Fruit fly (Drosophila melanogaster): ENCODE results near the gene Exo84.

Gene Exo84

DNA sequence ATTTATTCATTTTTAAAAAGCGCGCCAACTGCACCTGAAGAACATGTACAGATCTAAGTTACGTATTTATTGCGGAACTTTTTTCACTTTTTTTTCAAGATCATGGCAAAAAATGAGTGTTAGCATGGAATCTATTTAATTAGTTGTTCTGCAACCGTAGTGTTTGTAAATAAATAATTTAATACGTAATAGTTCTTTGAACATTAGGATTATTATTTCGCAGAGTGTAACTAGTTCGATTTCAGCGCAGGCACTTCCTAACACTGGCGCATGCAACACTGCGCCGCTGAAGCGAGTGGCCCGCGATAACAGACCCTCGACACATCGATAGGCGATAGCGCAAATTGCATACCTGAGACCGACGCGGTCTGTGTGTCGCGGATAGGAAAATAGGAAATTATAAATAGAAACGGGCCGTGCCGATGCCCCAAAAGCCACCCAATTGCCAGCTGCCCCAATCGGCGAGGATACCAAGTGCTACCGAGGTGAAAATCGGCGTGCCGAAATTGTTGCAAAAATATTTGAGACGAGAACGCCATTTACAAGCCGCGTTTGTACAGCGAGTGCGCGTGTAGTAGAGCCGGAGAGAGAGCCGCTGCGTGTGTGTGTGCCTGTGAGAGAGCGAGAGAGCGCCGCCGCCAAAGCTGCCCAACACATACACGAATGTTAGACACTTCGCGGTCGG lies 10.5 kb downstream of the Exo84 start, which contains the start of gene gro (continued):
- no peak for TF ChIP-seq CG32264 (GFP tag; optimal IDR thresholded peaks at IDR 0.05)

dm6 chr3R:26039793-26040335 lies 12.2 kb downstream of the Exo84 start:
- TF ChIP-seq Hnf4 (GFP tag; optimal IDR thresholded peaks at IDR 0.05) (no peak), foxo (GFP tag; optimal IDR thresholded peaks at IDR 0.05) (no peak), Hr78 (GFP tag; optimal IDR thresholded peaks at IDR 0.05) (no peak), pan (optimal IDR thresholded peaks at IDR 0.05) (no peak), br (GFP tag; optimal IDR thresholded peaks at IDR 0.05) (no peak), lola (GFP tag; optimal IDR thresholded peaks at IDR 0.05) (no peak), Mio (GFP tag; optimal IDR thresholded peaks at IDR 0.05) (no peak), Jra (GFP tag; optimal IDR thresholded peaks at IDR 0.05) (no peak), woc (GFP tag; optimal IDR thresholded peaks at IDR 0.05) (no peak), ey (GFP tag; optimal IDR thresholded peaks at IDR 0.05) (no peak), Dif (GFP tag; optimal IDR thresholded peaks at IDR 0.05; ENCODE audit: partially characterized antibody) (no peak), dsf (GFP tag; optimal IDR thresholded peaks at IDR 0.05; ENCODE audit: borderline replicate concordance) (no peak), Vsx2 (GFP tag; optimal IDR thresholded peaks at IDR 0.05; ENCODE audit: partially characterized antibody) (no peak), sage (GFP tag; optimal IDR thresholded peaks at IDR 0.05) (no peak), Sp1 (GFP tag; optimal IDR thresholded peaks at IDR 0.05) (no peak), fru (GFP tag; optimal IDR thresholded peaks at IDR 0.05) (no peak), brk (GFP tag; optimal IDR thresholded peaks at IDR 0.05) (no peak)

- TF ChIP-seq Myc (optimal IDR thresholded peaks at IDR 0.05) (no peak), ey (GFP tag; optimal IDR thresholded peaks at IDR 0.05) (no peak), dmrt93B (GFP tag; optimal IDR thresholded peaks at IDR 0.05) (no peak), dl (GFP tag; optimal IDR thresholded peaks at IDR 0.05; ENCODE audit: insufficient read depth in 1 of 2, partially characterized antibody in 2 of 2) (no peak), foxo (GFP tag; optimal IDR thresholded peaks at IDR 0.05) (no peak), OdsH (GFP tag; optimal IDR thresholded peaks at IDR 0.05) (no peak), Dfd (GFP tag; optimal IDR thresholded peaks at IDR 0.05) (no peak), br (GFP tag; optimal IDR thresholded peaks at IDR 0.05) (no peak), rgr (GFP tag; optimal IDR thresholded peaks at IDR 0.05) (no peak), Dif (GFP tag; optimal IDR thresholded peaks at IDR 0.05; ENCODE audit: partially characterized antibody) (no peak), Hr78 (GFP tag; optimal IDR thresholded peaks at IDR 0.05) (no peak)
Measured at dm6 chr3R:26037899-26038298, 14.2 kb downstream of the Exo84 start.

- TF ChIP-seq CrebA (GFP tag; optimal IDR thresholded peaks at IDR 0.05; ENCODE audit: borderline replicate concordance) (no peak), Dfd (GFP tag; optimal IDR thresholded peaks at IDR 0.05) (peak; percentile 73), Mio (GFP tag; optimal IDR thresholded peaks at IDR 0.05) (no peak), brk (GFP tag; optimal IDR thresholded peaks at IDR 0.05) (peak; percentile 85), Abd-B (GFP tag; optimal IDR thresholded peaks at IDR 0.05) (no peak), dsf (GFP tag; optimal IDR thresholded peaks at IDR 0.05; ENCODE audit: borderline replicate concordance) (peak; percentile 55), OdsH (GFP tag; optimal IDR thresholded peaks at IDR 0.05) (peak; percentile 91), usp (GFP tag; optimal IDR thresholded peaks at IDR 0.05) (no peak), Hnf4 (GFP tag; optimal IDR thresholded peaks at IDR 0.05) (peak; percentile 71), Hr83 (GFP tag; optimal IDR thresholded peaks at IDR 0.05; ENCODE audit: poor library complexity, severe bottlenecking) (no peak), Dif (GFP tag; optimal IDR thresholded peaks at IDR 0.05; ENCODE audit: partially characterized antibody) (peak; percentile 71), psq (GFP tag; optimal IDR thresholded peaks at IDR 0.05) (peak; percentile 88), Vsx2 (GFP tag; optimal IDR thresholded peaks at IDR 0.05; ENCODE audit: partially characterized antibody) (peak; percentile 18), rgr (GFP tag; optimal IDR thresholded peaks at IDR 0.05) (peak; percentile 86), CG9705 (GFP tag; optimal IDR thresholded peaks at IDR 0.05) (peak; percentile 84), foxo (GFP tag; optimal IDR thresholded peaks at IDR 0.05) (peak in 1 of 2 experiments; percentile 91), dmrt93B (GFP tag; optimal IDR thresholded peaks at IDR 0.05) (peak; percentile 87), jim (GFP tag; optimal IDR thresholded peaks at IDR 0.05) (no peak), CG32264 (GFP tag; optimal IDR thresholded peaks at IDR 0.05) (peak; percentile 75), Sp1 (GFP tag; optimal IDR thresholded peaks at IDR 0.05) (peak; percentile 97), dl (GFP tag; optimal IDR thresholded peaks at IDR 0.05; ENCODE audit: insufficient read depth in 1 of 2, partially characterized antibody in 2 of 2) (peak; percentile 31 to 48), sage (GFP tag; optimal IDR thresholded peaks at IDR 0.05) (peak; percentile 61), Rel (GFP tag; optimal IDR thresholded peaks at IDR 0.05) (no peak), Rel (tag; optimal IDR thresholded peaks at IDR 0.05) (peak; percentile 54), N (GFP tag; optimal IDR thresholded peaks at IDR 0.05) (no peak), pan (optimal IDR thresholded peaks at IDR 0.05) (no peak), woc (GFP tag; optimal IDR thresholded peaks at IDR 0.05) (peak; percentile 93), lola (GFP tag; optimal IDR thresholded peaks at IDR 0.05) (no peak), tai (GFP tag; optimal IDR thresholded peaks at IDR 0.05) (peak; percentile 76), Jra (GFP tag; optimal IDR thresholded peaks at IDR 0.05) (peak; percentile 80), h (GFP tag; optimal IDR thresholded peaks at IDR 0.05) (peak; percentile 93), Myc (optimal IDR thresholded peaks at IDR 0.05) (no peak), ey (GFP tag; optimal IDR thresholded peaks at IDR 0.05) (peak; percentile 88)
Measured at dm6 chr3R:26036153-26037144, 15.6 kb downstream of the Exo84 start.

All from whole organism, wandering third instar larva.